Worm (Caenorhabditis elegans) whole organism, midembryonic: ENCODE results near the gene tomm-20.

Source experiments
- flt-1 ChIP-seq: fragments of 200-800 bp; sonication (Bioruptor generic); IDR thresholded peaks from 2 replicates; pipeline ENCODE4 v1.3.6; 2022; ENCODE audit warnings: missing genetic modification characterization, missing compliant biosample characterization
- klf-2 ChIP-seq: fragments of 200-800 bp; sonication (Bioruptor generic); conservative IDR thresholded peaks from 2 replicates; pipeline ENCODE4 v1.3.6; 2022; ENCODE audit warnings: missing genetic modification reagents, missing genetic modification characterization, missing compliant biosample characterization
- med-1 ChIP-seq: sonication (generic microtip); optimal IDR thresholded peaks from 2 replicates; lab custom pipeline; 2017; ENCODE audit warnings: missing genetic modification characterization, mild to moderate bottlenecking, missing compliant biosample characterization, antibody characterized with exemption, missing genetic modification reagents; ENCODE audit not compliant: insufficient read depth
- ref-1 ChIP-seq: fragments of 200-800 bp; sonication (Bioruptor generic); conservative IDR thresholded peaks from 2 replicates; pipeline ENCODE4 v1.3.6; 2022; ENCODE audit warnings: missing genetic modification reagents, missing genetic modification characterization, missing compliant biosample characterization
- tab-1 ChIP-seq: fragments of 200-800 bp; sonication (Bioruptor generic); IDR thresholded peaks from 2 replicates; pipeline ENCODE4 v1.3.6; 2022; ENCODE audit warnings: missing genetic modification characterization, missing compliant biosample characterization
- ztf-23 ChIP-seq: fragments of 200-800 bp; sonication (Bioruptor generic); IDR thresholded peaks from 2 replicates; pipeline ENCODE4 v1.3.6; 2022; ENCODE audit warnings: missing genetic modification reagents, missing genetic modification characterization, missing compliant biosample characterization
- ztf-29 ChIP-seq: fragments of 200-800 bp; sonication (Bioruptor generic); IDR thresholded peaks from 2 replicates; pipeline ENCODE4 v1.3.6; 2022; ENCODE audit warnings: missing genetic modification reagents, missing genetic modification characterization, missing compliant biosample characterization

DNA sequence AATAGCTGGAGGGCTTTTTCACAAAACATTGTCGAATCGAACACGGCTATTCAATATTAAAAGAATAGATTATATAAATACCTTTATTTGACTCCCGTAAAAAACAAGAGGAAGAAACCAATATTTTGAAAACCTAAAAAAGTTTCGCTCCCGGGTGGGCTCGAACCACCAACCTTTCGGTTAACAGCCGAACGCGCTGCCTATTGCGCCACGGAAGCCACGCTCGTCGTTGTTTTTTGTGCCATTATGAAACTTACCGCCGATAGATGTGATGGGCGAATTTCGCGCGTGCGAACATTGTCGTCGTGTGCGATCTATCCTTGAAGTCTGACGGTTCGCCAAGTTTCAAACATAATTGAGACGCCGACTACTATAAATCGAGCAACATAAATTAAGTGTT lies 11.4 kb downstream of the tomm-20 start:
- TF ChIP-seq ztf-23 (GFP tag; lab: Robert Waterston, UW) (peak; percentile 71), ztf-29 (GFP tag; lab: Robert Waterston, UW) (no peak), flt-1 (peak; percentile 79), klf-2 (GFP tag; lab: Robert Waterston, UW) (no peak), tab-1 (GFP tag; lab: Robert Waterston, UW) (peak; percentile 61; the same call in 1 of the 2 replicates), ref-1 (GFP tag; lab: Robert Waterston, UW) (peak; percentile 46; the same call in 1 of the 2 replicates), med-1 (no peak)
